Worm (Caenorhabditis elegans): ENCODE results near the gene npr-43.

DNA sequence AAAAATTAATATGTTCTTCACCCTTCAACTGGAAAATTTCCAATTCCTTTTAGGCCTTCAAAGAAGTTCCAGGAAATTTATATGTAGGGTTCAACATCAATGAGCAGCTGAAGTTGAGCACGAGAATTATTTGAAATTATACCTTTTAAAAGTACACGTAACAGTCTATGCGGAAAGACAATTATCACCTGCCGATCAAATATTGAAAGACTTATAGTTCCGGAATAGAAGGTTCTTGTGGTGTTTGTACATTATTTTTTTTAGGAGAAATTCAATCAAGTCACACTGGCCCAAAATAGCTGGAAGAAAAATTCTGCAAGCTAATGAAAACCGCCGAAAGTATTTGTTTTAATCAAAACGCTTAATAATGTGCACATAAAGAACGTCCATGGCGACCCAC, 1.4 kb upstream of the npr-43 start:
- TF ChIP-seq dao-5 (tag; optimal IDR thresholded peaks at IDR 0.05): no peak
- no peak for TF ChIP-seq W03F9.2 (tag; optimal IDR thresholded peaks at IDR 0.05)

All from whole organism, L4/young adult.